Worm (Caenorhabditis elegans) whole organism, midembryonic: Measurements from ENCODE around the gene pmp-2.

Experiments
- T22C8.4 ChIP-seq: fragments of 200-800 bp; sonication (Bioruptor generic); IDR thresholded peaks from 2 replicates; pipeline ENCODE4 v1.3.6; 2022; ENCODE audit warnings: missing genetic modification characterization, missing compliant biosample characterization
- cog-1 ChIP-seq: sonication (generic microtip); optimal IDR thresholded peaks from 2 replicates; lab custom pipeline; 2016; ENCODE audit warnings: missing genetic modification characterization, missing compliant biosample characterization
- flt-1 ChIP-seq: fragments of 200-800 bp; sonication (Bioruptor generic); IDR thresholded peaks from 2 replicates; pipeline ENCODE4 v1.3.6; 2022; ENCODE audit warnings: missing genetic modification characterization, missing compliant biosample characterization
- klf-2 ChIP-seq: fragments of 200-800 bp; sonication (Bioruptor generic); conservative IDR thresholded peaks from 2 replicates; pipeline ENCODE4 v1.3.6; 2022; ENCODE audit warnings: missing genetic modification reagents, missing genetic modification characterization, missing compliant biosample characterization
- med-1 ChIP-seq: sonication (generic microtip); optimal IDR thresholded peaks from 2 replicates; lab custom pipeline; 2017; ENCODE audit warnings: missing genetic modification characterization, mild to moderate bottlenecking, missing compliant biosample characterization, antibody characterized with exemption, missing genetic modification reagents; ENCODE audit not compliant: insufficient read depth
- ref-1 ChIP-seq: fragments of 200-800 bp; sonication (Bioruptor generic); conservative IDR thresholded peaks from 2 replicates; pipeline ENCODE4 v1.3.6; 2022; ENCODE audit warnings: missing genetic modification reagents, missing genetic modification characterization, missing compliant biosample characterization
- tab-1 ChIP-seq: fragments of 200-800 bp; sonication (Bioruptor generic); IDR thresholded peaks from 2 replicates; pipeline ENCODE4 v1.3.6; 2022; ENCODE audit warnings: missing genetic modification characterization, missing compliant biosample characterization
- ztf-23 ChIP-seq: fragments of 200-800 bp; sonication (Bioruptor generic); IDR thresholded peaks from 2 replicates; pipeline ENCODE4 v1.3.6; 2022; ENCODE audit warnings: missing genetic modification reagents, missing genetic modification characterization, missing compliant biosample characterization
- ztf-29 ChIP-seq: fragments of 200-800 bp; sonication (Bioruptor generic); IDR thresholded peaks from 2 replicates; pipeline ENCODE4 v1.3.6; 2022; ENCODE audit warnings: missing genetic modification reagents, missing genetic modification characterization, missing compliant biosample characterization

DNA sequence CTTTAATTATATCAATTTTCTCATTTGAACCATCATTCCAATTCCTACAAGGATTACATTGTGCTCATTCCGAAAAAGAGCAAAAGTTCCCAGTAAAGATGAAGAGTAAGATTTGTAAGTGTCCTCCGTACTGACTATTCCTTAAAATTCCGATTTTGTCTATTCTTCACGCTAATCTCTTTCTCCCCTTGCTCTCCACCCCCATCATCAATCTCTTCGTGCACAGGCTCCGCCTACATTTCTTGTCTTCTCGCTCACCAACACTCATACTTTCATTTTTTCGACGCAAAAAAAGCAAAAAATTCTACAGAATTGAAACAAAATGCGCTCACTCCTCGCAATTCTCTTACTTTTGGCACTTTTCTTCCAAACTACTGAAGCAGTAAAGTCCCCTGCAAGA lies 28.3 kb upstream of the pmp-2 start, which contains the start of gene B0252.8:
- TF ChIP-seq tab-1 (no peak), ztf-29 (no peak), med-1 (GFP tag; lab: Kevin White, UChicago) (no peak), ref-1 (GFP tag; lab: Robert Waterston, UW) (no peak), flt-1 (GFP tag; lab: Robert Waterston, UW) (no peak), cog-1 (tag; lab: Kevin White, UChicago) (no peak), klf-2 (GFP tag; lab: Robert Waterston, UW) (no peak), T22C8.4 (no peak), ztf-23 (GFP tag; lab: Robert Waterston, UW) (no peak)
